Worm (Caenorhabditis elegans): Measurements from ENCODE around the gene F55G7.5.

Gene F55G7.5

DNA sequence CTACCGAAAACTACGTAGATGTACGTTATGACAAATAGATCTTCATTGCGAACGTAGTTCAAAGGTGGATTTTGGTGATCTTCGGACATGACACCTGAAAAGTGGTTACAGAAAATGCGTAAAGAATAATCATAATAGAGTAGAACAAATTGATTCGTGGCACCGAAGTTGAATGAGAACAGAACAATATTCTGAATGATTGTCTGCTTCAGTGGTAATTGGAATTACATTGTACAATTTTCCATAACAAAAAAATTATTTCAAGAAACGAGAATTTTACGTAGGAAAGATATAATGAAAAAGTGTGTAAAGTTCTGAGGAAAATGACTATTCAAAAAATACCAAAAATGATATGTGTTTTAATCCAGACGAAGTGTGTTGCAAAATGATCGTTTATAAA lies 36.1 kb downstream of the F55G7.5 start, which contains the start of gene Y62H9A.10:
Y62H9A.10 (minus strand) TSS at position 101 of the 400 bp plus-strand sequence.
- TF ChIP-seq mab-5 (tag; optimal IDR thresholded peaks at IDR 0.05) (no peak), lin-13 (tag; optimal IDR thresholded peaks at IDR 0.05) (no peak), hlh-1 (tag; optimal IDR thresholded peaks at IDR 0.05) (no peak), blmp-1 (tag; optimal IDR thresholded peaks at IDR 0.05) (no peak), M03D4.4 (tag; optimal IDR thresholded peaks at IDR 0.05) (no peak), sem-2 (GFP tag; optimal IDR thresholded peaks at IDR 0.05) (no peak)

ce11 chrX:11899031-11899430 lies 39.7 kb downstream of the F55G7.5 start:
- TF ChIP-seq blmp-1 (tag; optimal IDR thresholded peaks at IDR 0.05) (no peak), ces-1 (GFP tag; optimal IDR thresholded peaks at IDR 0.05) (peak; percentile 27), mep-1 (tag; optimal IDR thresholded peaks at IDR 0.05) (peak; percentile 15)

DNA sequence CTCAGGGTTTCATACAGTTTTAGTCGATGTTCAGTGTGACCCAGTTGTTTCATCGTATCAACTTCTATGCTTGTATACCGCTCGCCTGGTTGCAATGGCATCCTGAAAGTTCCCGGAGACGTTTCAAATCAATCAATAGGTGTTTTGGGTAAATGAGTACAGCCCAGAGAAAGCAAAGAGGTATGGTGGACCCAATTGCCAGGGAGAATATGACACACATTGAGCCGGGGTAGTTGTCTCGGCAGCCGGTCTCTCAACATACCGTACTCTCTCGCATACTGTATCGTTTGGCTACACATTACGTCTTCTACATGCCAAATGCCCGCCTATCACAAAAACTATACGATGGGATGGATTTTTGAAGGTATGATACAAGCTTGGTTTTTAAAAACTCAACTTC lies 40.7 kb downstream of the F55G7.5 start, which contains the start of gene Y62H9A.9:
Y62H9A.9 (minus strand) TSS at position 101 of the 400 bp plus-strand sequence.
- TF ChIP-seq tbx-8 (GFP tag; optimal IDR thresholded peaks at IDR 0.05) (no peak), unc-62 (GFP tag; optimal IDR thresholded peaks at IDR 0.05) (no peak), lin-32 (GFP tag; optimal IDR thresholded peaks at IDR 0.05) (no peak), snpc-4 (tag; optimal IDR thresholded peaks at IDR 0.05) (no peak), nhr-28 (tag; optimal IDR thresholded peaks at IDR 0.05) (no peak), ceh-83 (GFP tag; optimal IDR thresholded peaks at IDR 0.05) (no peak), nhr-76 (tag; optimal IDR thresholded peaks at IDR 0.05) (no peak), bed-3 (GFP tag; optimal IDR thresholded peaks at IDR 0.05) (no peak), sptf-1 (tag; optimal IDR thresholded peaks at IDR 0.05) (no peak), elt-3 (tag; optimal IDR thresholded peaks at IDR 0.05) (no peak), M03D4.4 (tag; optimal IDR thresholded peaks at IDR 0.05) (no peak), lin-13 (tag; optimal IDR thresholded peaks at IDR 0.05) (no peak), hlh-1 (tag; optimal IDR thresholded peaks at IDR 0.05) (no peak), ces-1 (GFP tag; optimal IDR thresholded peaks at IDR 0.05) (no peak), mab-5 (tag; optimal IDR thresholded peaks at IDR 0.05) (no peak), zip-8 (tag; optimal IDR thresholded peaks at IDR 0.05) (no peak)

- TF ChIP-seq hlh-1 (tag; optimal IDR thresholded peaks at IDR 0.05) (no peak), elt-1 (tag; optimal IDR thresholded peaks at IDR 0.05; ENCODE audit: borderline replicate concordance, insufficient read depth) (no peak), lin-13 (tag; optimal IDR thresholded peaks at IDR 0.05) (no peak)
Measured at ce11 chrX:11896708-11897107, 42.0 kb downstream of the F55G7.5 start.

- TF ChIP-seq cnd-1 (tag; optimal IDR thresholded peaks at IDR 0.05): no peak
Measured at ce11 chrX:11892328-11892727, 46.4 kb downstream of the F55G7.5 start, which contains the start of gene Y62H9A.8. Gene Y62H9A.8, minus strand, starts transcription at chrX:11892428.
